Worm (Caenorhabditis elegans) whole organism, young adult: ENCODE data around the gene spe-51.

Source experiments
- B0261.1 ChIP-seq: sonication (generic microtip); optimal IDR thresholded peaks from 2 replicates; lab custom pipeline; 2016; ENCODE audit warnings: mild to moderate bottlenecking, missing genetic modification characterization, moderate library complexity, missing compliant biosample characterization
- C17E4.6 ChIP-seq: fragments of 200-800 bp; sonication (Bioruptor generic); IDR thresholded peaks from 2 replicates; pipeline ENCODE4 v1.3.6; 2022; ENCODE audit warnings: missing genetic modification reagents, missing genetic modification characterization, missing compliant biosample characterization
- D2030.7 ChIP-seq: fragments of 200-800 bp; sonication (Bioruptor generic); IDR thresholded peaks from 2 replicates; pipeline ENCODE4 v1.3.6; 2022; ENCODE audit warnings: missing genetic modification reagents, missing genetic modification characterization, missing compliant biosample characterization
- F10E7.11 ChIP-seq: sonication (generic microtip); optimal IDR thresholded peaks from 2 replicates; lab custom pipeline; 2017; ENCODE audit warnings: mild to moderate bottlenecking, missing genetic modification characterization, moderate library complexity, missing compliant biosample characterization
- F23B12.7 ChIP-seq: sonication (generic microtip); optimal IDR thresholded peaks from 2 replicates; lab custom pipeline; 2017; ENCODE audit warnings: missing genetic modification characterization, mild to moderate bottlenecking, missing compliant biosample characterization, antibody characterized with exemption, moderate library complexity; ENCODE audit not compliant: insufficient read depth
- F33H1.4 ChIP-seq: fragments of 200-800 bp; sonication (Bioruptor generic); IDR thresholded peaks from 2 replicates; pipeline ENCODE4 v1.3.6; 2022; ENCODE audit warnings: missing genetic modification reagents, missing genetic modification characterization, missing compliant biosample characterization
- F37B4.10 ChIP-seq: fragments of 200-800 bp; sonication (Bioruptor generic); IDR thresholded peaks from 2 replicates; pipeline ENCODE4 v1.3.6; 2022; ENCODE audit warnings: missing genetic modification characterization, missing compliant biosample characterization
- F57C9.4 ChIP-seq: sonication (generic microtip); optimal IDR thresholded peaks from 2 replicates; lab custom pipeline; 2017; ENCODE audit warnings: mild to moderate bottlenecking, missing genetic modification characterization, missing compliant biosample characterization
- Y53G8AR.9 ChIP-seq: fragments of 200-800 bp; sonication (Bioruptor generic); conservative IDR thresholded peaks from 2 replicates; pipeline ENCODE4 v1.3.6; 2022; ENCODE audit warnings: missing genetic modification reagents, missing genetic modification characterization, missing compliant biosample characterization
- Y56A3A.18 ChIP-seq: fragments of 200-800 bp; sonication (Bioruptor generic); IDR thresholded peaks from 2 replicates; pipeline ENCODE4 v1.3.6; 2022; ENCODE audit warnings: missing genetic modification reagents, missing genetic modification characterization, missing compliant biosample characterization
- Y79H2A.3 ChIP-seq: fragments of 200-800 bp; sonication (Bioruptor generic); conservative IDR thresholded peaks from 2 replicates; pipeline ENCODE4 v1.3.6; 2022; ENCODE audit warnings: missing genetic modification reagents, missing genetic modification characterization, missing compliant biosample characterization
- ZK185.1 ChIP-seq: sonication (generic microtip); optimal IDR thresholded peaks from 2 replicates; lab custom pipeline; 2016; ENCODE audit warnings: mild to moderate bottlenecking, missing genetic modification characterization, missing compliant biosample characterization; ENCODE audit not compliant: poor library complexity, severe bottlenecking
- akir-1 ChIP-seq: fragments of 200-800 bp; sonication (Bioruptor generic); optimal IDR thresholded peaks from 2 replicates; lab custom pipeline; 2018; ENCODE audit warnings: mild to moderate bottlenecking, missing genetic modification characterization, moderate library complexity, missing compliant biosample characterization
- ama-1 ChIP-seq, 3 experiments: fragments of 150-350 bp in 1 of 3; sonication (generic microtip) in 2 of 3; optimal IDR thresholded peaks; 2 replicates each; lab custom pipeline; 2014 to 2018; ENCODE audit warnings: missing biosample characterization in 2 of 3, missing genetic modification characterization in 2 of 3, missing genetic modification reagents in 2 of 3
- aptf-2 ChIP-seq: fragments of 200-800 bp; sonication (Bioruptor generic); conservative IDR thresholded peaks from 2 replicates; pipeline ENCODE4 v1.3.6; 2022; ENCODE audit warnings: missing genetic modification reagents, missing genetic modification characterization, missing compliant biosample characterization
- atf-7 ChIP-seq: sonication (generic microtip); optimal IDR thresholded peaks from 2 replicates; lab custom pipeline; 2017; ENCODE audit warnings: mild to moderate bottlenecking, missing genetic modification characterization, missing compliant biosample characterization
- ccch-3 ChIP-seq: fragments of 200-800 bp; sonication (Bioruptor generic); optimal IDR thresholded peaks from 2 replicates; lab custom pipeline; 2018; ENCODE audit warnings: mild to moderate bottlenecking, missing genetic modification characterization, missing compliant biosample characterization
- ceh-27 ChIP-seq: fragments of 200-800 bp; sonication (Bioruptor generic); optimal IDR thresholded peaks from 2 replicates; lab custom pipeline; 2018; ENCODE audit warnings: mild to moderate bottlenecking, missing genetic modification characterization, moderate library complexity, missing compliant biosample characterization
- ceh-40 ChIP-seq: fragments of 200-800 bp; sonication (Bioruptor generic); IDR thresholded peaks from 2 replicates; pipeline ENCODE4 v1.3.6; 2022; ENCODE audit warnings: missing genetic modification characterization, missing compliant biosample characterization
- ceh-58 ChIP-seq: fragments of 200-800 bp; sonication (Bioruptor generic); IDR thresholded peaks from 2 replicates; pipeline ENCODE4 v1.3.6; 2022; ENCODE audit warnings: missing genetic modification characterization, missing compliant biosample characterization
- ceh-91 ChIP-seq: fragments of 200-800 bp; sonication (Bioruptor generic); IDR thresholded peaks from 2 replicates; pipeline ENCODE4 v1.3.6; 2022; ENCODE audit warnings: missing genetic modification reagents, missing genetic modification characterization, missing compliant biosample characterization
- die-1 ChIP-seq: sonication (generic microtip); optimal IDR thresholded peaks from 2 replicates; lab custom pipeline; 2016; ENCODE audit warnings: missing genotype, mild to moderate bottlenecking, missing genetic modification characterization, missing compliant biosample characterization
- dox-1 ChIP-seq: fragments of 200-800 bp; sonication (Bioruptor generic); IDR thresholded peaks from 2 replicates; pipeline ENCODE4 v1.3.6; 2022; ENCODE audit warnings: missing genetic modification reagents, missing genetic modification characterization, missing compliant biosample characterization
- dpl-1 ChIP-seq: fragments of 150-350 bp; optimal IDR thresholded peaks from 2 replicates; lab custom pipeline; 2014; ENCODE audit warnings: missing biosample characterization, missing genetic modification reagents, missing genetic modification characterization
- ets-4 ChIP-seq: fragments of 200-800 bp; sonication (Bioruptor generic); optimal IDR thresholded peaks from 2 replicates; lab custom pipeline; 2018; ENCODE audit warnings: mild to moderate bottlenecking, missing genetic modification characterization, missing compliant biosample characterization
- fkh-3 ChIP-seq: sonication (generic microtip); optimal IDR thresholded peaks from 2 replicates; lab custom pipeline; 2016; ENCODE audit warnings: mild to moderate bottlenecking, missing genetic modification characterization, missing compliant biosample characterization
- hlh-26 ChIP-seq: fragments of 200-800 bp; sonication (Bioruptor generic); conservative IDR thresholded peaks from 2 replicates; pipeline ENCODE4 v1.3.6; 2022; ENCODE audit warnings: missing genetic modification reagents, missing genetic modification characterization, missing compliant biosample characterization
- hmg-1.2 ChIP-seq: fragments of 200-800 bp; sonication (Bioruptor generic); IDR thresholded peaks from 2 replicates; pipeline ENCODE4 v1.3.6; 2022; ENCODE audit warnings: missing genetic modification reagents, missing genetic modification characterization, missing compliant biosample characterization
- hmg-20 ChIP-seq: fragments of 200-800 bp; sonication (Bioruptor generic); IDR thresholded peaks from 2 replicates; pipeline ENCODE4 v1.3.6; 2022; ENCODE audit warnings: missing genetic modification reagents, missing genetic modification characterization, missing compliant biosample characterization
- let-526 ChIP-seq: fragments of 200-800 bp; sonication (Bioruptor generic); IDR thresholded peaks from 2 replicates; pipeline ENCODE4 v1.3.6; 2022; ENCODE audit warnings: missing genetic modification reagents, missing genetic modification characterization, missing compliant biosample characterization
- lin-40 ChIP-seq: sonication (generic microtip); optimal IDR thresholded peaks from 2 replicates; lab custom pipeline; 2016; ENCODE audit warnings: missing genetic modification characterization, mild to moderate bottlenecking, missing compliant biosample characterization, missing genotype, missing genetic modification reagents
- lin-54 ChIP-seq: fragments of 200-800 bp; sonication (Bioruptor generic); optimal IDR thresholded peaks from 2 replicates; lab custom pipeline; 2018; ENCODE audit warnings: mild to moderate bottlenecking, missing genetic modification characterization, missing compliant biosample characterization
- madf-10 ChIP-seq: sonication (generic microtip); optimal IDR thresholded peaks from 2 replicates; lab custom pipeline; 2016; ENCODE audit warnings: mild to moderate bottlenecking, missing genetic modification characterization, missing compliant biosample characterization
- madf-3 ChIP-seq: fragments of 200-800 bp; sonication (Bioruptor generic); IDR thresholded peaks from 2 replicates; pipeline ENCODE4 v1.3.6; 2022; ENCODE audit warnings: missing genetic modification reagents, missing genetic modification characterization, missing compliant biosample characterization
- mel-28 ChIP-seq: sonication (generic microtip); optimal IDR thresholded peaks from 2 replicates; lab custom pipeline; 2016; ENCODE audit warnings: borderline replicate concordance, mild to moderate bottlenecking, missing genetic modification characterization, missing compliant biosample characterization
- mes-4 ChIP-seq: sonication (generic microtip); optimal IDR thresholded peaks from 2 replicates; lab custom pipeline; 2016; ENCODE audit warnings: missing genotype, missing genetic modification characterization, missing compliant biosample characterization
- nfya-2 ChIP-seq: fragments of 200-800 bp; sonication (Bioruptor generic); IDR thresholded peaks from 2 replicates; pipeline ENCODE4 v1.3.6; 2022; ENCODE audit warnings: missing genetic modification reagents, missing genetic modification characterization, missing compliant biosample characterization
- nfyb-1 ChIP-seq: fragments of 200-800 bp; sonication (Bioruptor generic); IDR thresholded peaks from 2 replicates; pipeline ENCODE4 v1.3.6; 2022; ENCODE audit warnings: missing genetic modification reagents, missing genetic modification characterization, missing compliant biosample characterization
- rcor-1 ChIP-seq: fragments of 200-800 bp; sonication (Bioruptor generic); IDR thresholded peaks from 2 replicates; pipeline ENCODE4 v1.3.6; 2022; ENCODE audit warnings: missing genetic modification reagents, missing genetic modification characterization, missing compliant biosample characterization
- sdz-38 ChIP-seq: sonication (generic microtip); optimal IDR thresholded peaks from 2 replicates; lab custom pipeline; 2016; ENCODE audit warnings: missing genotype, missing genetic modification characterization, missing compliant biosample characterization
- snpc-3.4 ChIP-seq: sonication (generic microtip); optimal IDR thresholded peaks from 2 replicates; lab custom pipeline; 2017; ENCODE audit warnings: missing genetic modification characterization, mild to moderate bottlenecking, missing compliant biosample characterization, antibody characterized with exemption, moderate library complexity, missing genotype, missing genetic modification reagents
- sptf-2 ChIP-seq: fragments of 200-800 bp; sonication (Bioruptor generic); optimal IDR thresholded peaks from 2 replicates; lab custom pipeline; 2018; ENCODE audit warnings: mild to moderate bottlenecking, missing genetic modification characterization, missing compliant biosample characterization
- tbx-9 ChIP-seq: sonication (generic microtip); optimal IDR thresholded peaks from 2 replicates; lab custom pipeline; 2016; ENCODE audit warnings: borderline replicate concordance, missing genetic modification characterization, inconsistent platforms, missing compliant biosample characterization
- unc-62 ChIP-seq: fragments of 150-350 bp; optimal IDR thresholded peaks from 2 replicates; lab custom pipeline; 2014; ENCODE audit warnings: missing biosample characterization, missing genetic modification reagents, missing genetic modification characterization
- xnd-1 ChIP-seq: sonication (generic microtip); optimal IDR thresholded peaks from 2 replicates; lab custom pipeline; 2016; ENCODE audit warnings: missing genotype, missing genetic modification reagents, missing genetic modification characterization, missing compliant biosample characterization
- zim-3 ChIP-seq: sonication (generic microtip); optimal IDR thresholded peaks from 2 replicates; lab custom pipeline; 2017; ENCODE audit warnings: mild to moderate bottlenecking, missing genetic modification characterization, moderate library complexity, missing compliant biosample characterization
- ztf-22 ChIP-seq: fragments of 200-800 bp; sonication (Bioruptor generic); optimal IDR thresholded peaks from 2 replicates; lab custom pipeline; 2018; ENCODE audit warnings: mild to moderate bottlenecking, missing genetic modification characterization, moderate library complexity, missing compliant biosample characterization
- ztf-3 ChIP-seq: fragments of 200-800 bp; sonication (Bioruptor generic); optimal IDR thresholded peaks from 2 replicates; lab custom pipeline; 2018; ENCODE audit warnings: mild to moderate bottlenecking, missing genetic modification characterization, missing compliant biosample characterization
- ztf-6 ChIP-seq: fragments of 200-800 bp; sonication (Bioruptor generic); IDR thresholded peaks from 2 replicates; pipeline ENCODE4 v1.3.6; 2022; ENCODE audit warnings: missing genetic modification reagents, missing genetic modification characterization, missing compliant biosample characterization

Gene spe-51

DNA sequence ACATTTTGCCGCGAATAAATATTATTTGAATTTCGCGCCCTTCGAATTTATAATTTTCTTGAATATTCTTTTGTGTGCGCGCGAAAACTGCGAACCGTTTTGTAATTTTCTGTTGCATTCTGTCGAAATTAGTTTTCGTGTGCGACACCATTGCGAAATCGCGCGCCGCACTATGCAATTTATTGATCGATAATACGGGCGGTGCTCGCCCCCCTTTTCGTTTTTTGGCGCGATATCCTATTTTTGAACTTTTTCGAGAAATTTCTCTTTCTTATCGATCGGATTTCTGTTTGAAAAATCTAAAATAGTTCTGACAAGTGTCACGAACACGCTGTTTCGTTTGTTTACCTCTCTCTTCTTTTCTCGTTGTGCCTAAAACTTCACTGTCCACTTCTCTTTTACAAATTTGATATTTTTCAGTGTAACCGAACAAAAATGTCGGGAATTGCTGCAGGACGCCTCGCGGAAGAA lies 41.9 kb upstream of the spe-51 start, which contains the start of gene ubc-9 (continued):
- TF ChIP-seq ZK185.1 (tag; lab: Kevin White, UChicago) (peak; percentile 57), xnd-1 (tag; lab: Kevin White, UChicago) (peak; percentile 90), F23B12.7 (tag; lab: Kevin White, UChicago) (peak; percentile 50), ceh-40 (no peak), Y53G8AR.9 (GFP tag; lab: Robert Waterston, UW) (peak; percentile 80), ceh-58 (no peak), F37B4.10 (GFP tag; lab: Robert Waterston, UW) (no peak), ceh-91 (GFP tag; lab: Robert Waterston, UW) (peak; percentile 83), tbx-9 (tag; lab: Kevin White, UChicago) (no peak), die-1 (tag; lab: Kevin White, UChicago) (peak; percentile 1), atf-7 (peak; percentile 4), Y79H2A.3 (no peak), ets-4 (no peak), lin-40 (tag; lab: Kevin White, UChicago) (peak; percentile 57), C17E4.6 (GFP tag; lab: Robert Waterston, UW) (peak; percentile 83; the same call in 1 of the 2 replicates), ztf-3 (no peak), ztf-22 (GFP tag; lab: Kevin White, UChicago) (no peak), nfya-2 (GFP tag; lab: Robert Waterston, UW) (no peak), nfyb-1 (GFP tag; lab: Robert Waterston, UW) (peak; percentile 80), B0261.1 (no peak), hmg-1.2 (GFP tag; lab: Robert Waterston, UW) (peak; percentile 67), madf-10 (tag; lab: Kevin White, UChicago) (peak; percentile 92), F33H1.4 (GFP tag; lab: Robert Waterston, UW) (peak; percentile 81), aptf-2 (GFP tag; lab: Robert Waterston, UW) (no peak), hmg-20 (no peak), rcor-1 (GFP tag; lab: Robert Waterston, UW) (peak; percentile 86), ztf-6 (GFP tag; lab: Robert Waterston, UW) (no peak), akir-1 (GFP tag; lab: Kevin White, UChicago) (no peak), F57C9.4 (tag; lab: Kevin White, UChicago) (no peak), madf-3 (GFP tag; lab: Robert Waterston, UW) (peak; percentile 89), unc-62 (GFP tag; lab: Kevin White, UChicago) (no peak), sdz-38 (tag; lab: Kevin White, UChicago) (no peak), sptf-2 (GFP tag; lab: Kevin White, UChicago) (no peak), fkh-3 (tag; lab: Kevin White, UChicago) (no peak), snpc-3.4 (tag; lab: Kevin White, UChicago) (peak; percentile 79), ccch-3 (GFP tag; lab: Kevin White, UChicago) (no peak), mes-4 (tag; lab: Kevin White, UChicago) (no peak), zim-3 (tag; lab: Kevin White, UChicago) (no peak), dpl-1 (GFP tag; lab: Kevin White, UChicago) (peak; percentile 84), dox-1 (peak; percentile 92), D2030.7 (GFP tag; lab: Robert Waterston, UW) (peak; percentile 81), mel-28 (tag; lab: Kevin White, UChicago) (no peak), lin-54 (GFP tag; lab: Kevin White, UChicago) (peak; percentile 91), ceh-27 (GFP tag; lab: Kevin White, UChicago) (peak; percentile 17), ama-1 (optimal IDR thresholded peaks at IDR 0.05; lab: Kevin White, UChicago) (no peak), ama-1 (GFP tag; optimal IDR thresholded peaks at IDR 0.05; lab: Kevin White, UChicago) (no peak), let-526 (GFP tag; lab: Robert Waterston, UW) (no peak), hlh-26 (GFP tag; lab: Robert Waterston, UW) (no peak), F10E7.11 (tag; lab: Kevin White, UChicago) (no peak), Y56A3A.18 (no peak)
